Worm (Caenorhabditis elegans) whole organism, young adult: Measurements from ENCODE around the gene lido-8.

Source experiments
- C06A6.2 ChIP-seq: fragments of 200-800 bp; sonication (Bioruptor generic); conservative IDR thresholded peaks from 2 replicates; pipeline ENCODE4 v1.3.6; 2022; ENCODE audit warnings: missing genetic modification characterization, missing compliant biosample characterization
- C17E4.6 ChIP-seq: fragments of 200-800 bp; sonication (Bioruptor generic); IDR thresholded peaks from 2 replicates; pipeline ENCODE4 v1.3.6; 2022; ENCODE audit warnings: missing genetic modification reagents, missing genetic modification characterization, missing compliant biosample characterization
- F23B12.7 ChIP-seq: sonication (generic microtip); optimal IDR thresholded peaks from 2 replicates; lab custom pipeline; 2017; ENCODE audit warnings: missing genetic modification characterization, mild to moderate bottlenecking, missing compliant biosample characterization, antibody characterized with exemption, moderate library complexity; ENCODE audit not compliant: insufficient read depth
- F55B11.4 ChIP-seq: sonication (generic microtip); optimal IDR thresholded peaks from 2 replicates; lab custom pipeline; 2016; ENCODE audit warnings: missing compliant biosample characterization, missing genetic modification characterization, borderline replicate concordance; ENCODE audit not compliant: insufficient read depth
- K11D2.4 ChIP-seq: fragments of 200-800 bp; sonication (Bioruptor generic); IDR thresholded peaks from 2 replicates; pipeline ENCODE4 v1.3.6; 2022; ENCODE audit warnings: missing genetic modification reagents, missing genetic modification characterization, missing compliant biosample characterization
- K12H6.12 ChIP-seq: fragments of 200-800 bp; sonication (Bioruptor generic); optimal IDR thresholded peaks from 2 replicates; lab custom pipeline; 2018; ENCODE audit warnings: mild to moderate bottlenecking, missing genetic modification characterization, missing compliant biosample characterization
- Y53G8AR.9 ChIP-seq: fragments of 200-800 bp; sonication (Bioruptor generic); conservative IDR thresholded peaks from 2 replicates; pipeline ENCODE4 v1.3.6; 2022; ENCODE audit warnings: missing genetic modification reagents, missing genetic modification characterization, missing compliant biosample characterization
- Y56A3A.18 ChIP-seq: fragments of 200-800 bp; sonication (Bioruptor generic); IDR thresholded peaks from 2 replicates; pipeline ENCODE4 v1.3.6; 2022; ENCODE audit warnings: missing genetic modification reagents, missing genetic modification characterization, missing compliant biosample characterization
- Y95B8A.8 ChIP-seq: fragments of 200-800 bp; sonication (Bioruptor generic); IDR thresholded peaks from 2 replicates; pipeline ENCODE4 v1.3.6; 2022; ENCODE audit warnings: missing genetic modification reagents, missing genetic modification characterization, missing compliant biosample characterization
- akir-1 ChIP-seq: fragments of 200-800 bp; sonication (Bioruptor generic); optimal IDR thresholded peaks from 2 replicates; lab custom pipeline; 2018; ENCODE audit warnings: mild to moderate bottlenecking, missing genetic modification characterization, moderate library complexity, missing compliant biosample characterization
- aptf-2 ChIP-seq: fragments of 200-800 bp; sonication (Bioruptor generic); conservative IDR thresholded peaks from 2 replicates; pipeline ENCODE4 v1.3.6; 2022; ENCODE audit warnings: missing genetic modification reagents, missing genetic modification characterization, missing compliant biosample characterization
- aptf-3 ChIP-seq: fragments of 200-800 bp; sonication (Bioruptor generic); IDR thresholded peaks from 2 replicates; pipeline ENCODE4 v1.3.6; 2022; ENCODE audit warnings: missing genetic modification characterization, missing compliant biosample characterization
- atf-7 ChIP-seq: sonication (generic microtip); optimal IDR thresholded peaks from 2 replicates; lab custom pipeline; 2017; ENCODE audit warnings: mild to moderate bottlenecking, missing genetic modification characterization, missing compliant biosample characterization
- bed-1 ChIP-seq: fragments of 200-800 bp; sonication (Bioruptor generic); IDR thresholded peaks from 2 replicates; pipeline ENCODE4 v1.3.6; 2022; ENCODE audit warnings: missing genetic modification reagents, missing genetic modification characterization, missing compliant biosample characterization
- cebp-1 ChIP-seq, 2 experiments: fragments of 200-800 bp in 1 of 2; sonication (Bioruptor generic) in 1 of 2; sonication (generic microtip) in 1 of 2; IDR thresholded peaks in 1 of 2; optimal IDR thresholded peaks in 1 of 2; 2 replicates each; pipeline versions ENCODE4 v1.3.6 to Lab custom; 2017 to 2022; ENCODE audit warnings: missing compliant biosample characterization in 2 of 2, missing genetic modification characterization in 2 of 2, mild to moderate bottlenecking in 1 of 2, missing genetic modification reagents in 1 of 2, moderate library complexity in 1 of 2
- cebp-2 ChIP-seq: fragments of 200-800 bp; sonication (Bioruptor generic); IDR thresholded peaks from 2 replicates; pipeline ENCODE4 v1.3.6; 2022; ENCODE audit warnings: missing genetic modification characterization, missing compliant biosample characterization
- ceh-100 ChIP-seq: fragments of 200-800 bp; sonication (Bioruptor generic); IDR thresholded peaks from 2 replicates; pipeline ENCODE4 v1.3.6; 2022; ENCODE audit warnings: missing genetic modification reagents, missing genetic modification characterization, missing compliant biosample characterization
- ceh-27 ChIP-seq: fragments of 200-800 bp; sonication (Bioruptor generic); optimal IDR thresholded peaks from 2 replicates; lab custom pipeline; 2018; ENCODE audit warnings: mild to moderate bottlenecking, missing genetic modification characterization, moderate library complexity, missing compliant biosample characterization
- ceh-40 ChIP-seq: fragments of 200-800 bp; sonication (Bioruptor generic); IDR thresholded peaks from 2 replicates; pipeline ENCODE4 v1.3.6; 2022; ENCODE audit warnings: missing genetic modification characterization, missing compliant biosample characterization
- dpl-1 ChIP-seq: fragments of 150-350 bp; optimal IDR thresholded peaks from 2 replicates; lab custom pipeline; 2014; ENCODE audit warnings: missing biosample characterization, missing genetic modification reagents, missing genetic modification characterization
- efl-1 ChIP-seq: fragments of 150-350 bp; optimal IDR thresholded peaks from 2 replicates; lab custom pipeline; 2014; ENCODE audit warnings: missing biosample characterization, missing genetic modification reagents, missing genetic modification characterization
- egrh-3 ChIP-seq: fragments of 200-800 bp; sonication (Bioruptor generic); IDR thresholded peaks from 2 replicates; pipeline ENCODE4 v1.3.6; 2022; ENCODE audit warnings: missing genetic modification reagents, missing genetic modification characterization, missing compliant biosample characterization
- ekl-4 ChIP-seq: fragments of 200-800 bp; sonication (Bioruptor generic); IDR thresholded peaks from 2 replicates; pipeline ENCODE4 v1.3.6; 2022; ENCODE audit warnings: missing genetic modification reagents, missing genetic modification characterization, missing compliant biosample characterization
- fkh-3 ChIP-seq: sonication (generic microtip); optimal IDR thresholded peaks from 2 replicates; lab custom pipeline; 2016; ENCODE audit warnings: mild to moderate bottlenecking, missing genetic modification characterization, missing compliant biosample characterization
- him-1 ChIP-seq: sonication (generic microtip); optimal IDR thresholded peaks from 2 replicates; lab custom pipeline; 2016; ENCODE audit warnings: missing genotype, missing genetic modification reagents, missing genetic modification characterization, missing compliant biosample characterization
- hmg-1.2 ChIP-seq: fragments of 200-800 bp; sonication (Bioruptor generic); IDR thresholded peaks from 2 replicates; pipeline ENCODE4 v1.3.6; 2022; ENCODE audit warnings: missing genetic modification reagents, missing genetic modification characterization, missing compliant biosample characterization
- lin-40 ChIP-seq: sonication (generic microtip); optimal IDR thresholded peaks from 2 replicates; lab custom pipeline; 2016; ENCODE audit warnings: missing genetic modification characterization, mild to moderate bottlenecking, missing compliant biosample characterization, missing genotype, missing genetic modification reagents
- lsl-1 ChIP-seq: fragments of 200-800 bp; sonication (Bioruptor generic); optimal IDR thresholded peaks from 2 replicates; lab custom pipeline; 2018; ENCODE audit warnings: mild to moderate bottlenecking, missing genetic modification characterization, moderate library complexity, missing compliant biosample characterization
- madf-10 ChIP-seq: sonication (generic microtip); optimal IDR thresholded peaks from 2 replicates; lab custom pipeline; 2016; ENCODE audit warnings: mild to moderate bottlenecking, missing genetic modification characterization, missing compliant biosample characterization
- madf-3 ChIP-seq: fragments of 200-800 bp; sonication (Bioruptor generic); IDR thresholded peaks from 2 replicates; pipeline ENCODE4 v1.3.6; 2022; ENCODE audit warnings: missing genetic modification reagents, missing genetic modification characterization, missing compliant biosample characterization
- pbrm-1 ChIP-seq: fragments of 200-800 bp; sonication (Bioruptor generic); IDR thresholded peaks from 2 replicates; pipeline ENCODE4 v1.3.6; 2022; ENCODE audit warnings: missing genetic modification reagents, missing genetic modification characterization, missing compliant biosample characterization
- tbx-9 ChIP-seq: sonication (generic microtip); optimal IDR thresholded peaks from 2 replicates; lab custom pipeline; 2016; ENCODE audit warnings: borderline replicate concordance, missing genetic modification characterization, inconsistent platforms, missing compliant biosample characterization
- zfh-2 ChIP-seq: fragments of 200-800 bp; sonication (Bioruptor generic); conservative IDR thresholded peaks from 2 replicates; pipeline ENCODE4 v1.3.6; 2022; ENCODE audit warnings: missing genetic modification reagents, missing genetic modification characterization, missing compliant biosample characterization

Gene lido-8

DNA sequence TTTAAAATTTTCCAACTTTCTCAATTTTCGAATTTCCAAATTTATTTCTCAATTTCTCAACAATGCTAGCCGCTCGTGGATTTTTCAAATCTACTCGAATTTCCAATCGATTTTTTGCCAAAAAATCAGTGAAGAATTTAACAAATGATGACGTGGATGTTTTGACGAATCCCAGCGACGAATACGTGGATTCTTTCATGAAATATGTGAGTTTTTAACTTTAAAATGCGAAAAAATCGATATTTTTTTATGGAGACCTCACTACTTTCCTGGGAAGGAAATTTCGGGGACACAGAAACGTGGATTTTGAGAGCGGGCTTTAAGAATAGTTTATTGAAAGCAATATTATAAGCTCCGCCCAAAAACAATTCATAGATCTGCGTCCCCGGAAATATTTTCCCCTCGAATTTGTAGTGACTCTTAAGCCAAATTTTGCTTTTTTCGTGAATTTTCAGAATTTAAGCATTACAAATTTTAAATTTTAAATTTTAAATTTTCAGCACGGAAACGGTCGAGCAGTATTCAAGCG lies 5.2 kb upstream of the lido-8 start, which contains the start of gene K08A2.2:
Gene K08A2.2 (plus strand): TSS at position 51 of the 529 bp plus-strand sequence.
- TF ChIP-seq ceh-27: peak; percentile 13
- peak; percentile 22 for TF ChIP-seq him-1 (tag; lab: Kevin White, UChicago)
- no peak for TF ChIP-seq ceh-40
- no peak for TF ChIP-seq Y53G8AR.9
- TF ChIP-seq Y95B8A.8: no peak
- TF ChIP-seq pbrm-1 (GFP tag; lab: Robert Waterston, UW): no peak
- no peak for TF ChIP-seq F23B12.7 (tag; lab: Kevin White, UChicago)
- TF ChIP-seq K11D2.4 (GFP tag; lab: Robert Waterston, UW): no peak
- TF ChIP-seq fkh-3: no peak
- TF ChIP-seq K12H6.12: no peak
- TF ChIP-seq egrh-3: no peak
- no peak for TF ChIP-seq tbx-9 (tag; lab: Kevin White, UChicago)
- peak; percentile 91 for TF ChIP-seq ceh-100
- TF ChIP-seq cebp-2 (GFP tag; lab: Robert Waterston, UW): no peak
- TF ChIP-seq ekl-4 (GFP tag; lab: Robert Waterston, UW): no peak
- TF ChIP-seq, all 124 proteins: peak for 3

DNA sequence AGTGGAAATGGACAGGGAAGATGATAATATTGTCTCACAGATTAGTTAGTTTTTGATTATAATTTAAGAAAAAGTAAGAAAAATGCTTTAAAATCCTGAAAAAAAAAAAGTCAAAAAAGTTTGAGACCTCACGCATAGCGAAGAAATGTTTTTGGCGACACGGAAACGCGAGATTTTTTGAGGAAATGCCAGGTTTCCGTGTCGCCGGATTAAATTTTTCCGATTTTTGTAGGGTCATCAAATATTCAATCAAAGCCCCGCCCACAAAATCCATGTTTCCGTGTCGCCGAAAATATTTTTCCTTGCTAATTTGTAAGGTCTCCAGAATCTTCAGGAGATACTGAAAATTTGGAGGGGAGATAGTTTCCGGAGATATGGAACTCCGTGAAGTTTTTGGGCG lies 4.5 kb upstream of the lido-8 start:
- TF ChIP-seq C17E4.6 (no peak), ceh-100 (peak; percentile 39), madf-3 (GFP tag; lab: Robert Waterston, UW) (0 out of 2 replicates have a peak, but pooled peaks have one; percentile 48)

DNA sequence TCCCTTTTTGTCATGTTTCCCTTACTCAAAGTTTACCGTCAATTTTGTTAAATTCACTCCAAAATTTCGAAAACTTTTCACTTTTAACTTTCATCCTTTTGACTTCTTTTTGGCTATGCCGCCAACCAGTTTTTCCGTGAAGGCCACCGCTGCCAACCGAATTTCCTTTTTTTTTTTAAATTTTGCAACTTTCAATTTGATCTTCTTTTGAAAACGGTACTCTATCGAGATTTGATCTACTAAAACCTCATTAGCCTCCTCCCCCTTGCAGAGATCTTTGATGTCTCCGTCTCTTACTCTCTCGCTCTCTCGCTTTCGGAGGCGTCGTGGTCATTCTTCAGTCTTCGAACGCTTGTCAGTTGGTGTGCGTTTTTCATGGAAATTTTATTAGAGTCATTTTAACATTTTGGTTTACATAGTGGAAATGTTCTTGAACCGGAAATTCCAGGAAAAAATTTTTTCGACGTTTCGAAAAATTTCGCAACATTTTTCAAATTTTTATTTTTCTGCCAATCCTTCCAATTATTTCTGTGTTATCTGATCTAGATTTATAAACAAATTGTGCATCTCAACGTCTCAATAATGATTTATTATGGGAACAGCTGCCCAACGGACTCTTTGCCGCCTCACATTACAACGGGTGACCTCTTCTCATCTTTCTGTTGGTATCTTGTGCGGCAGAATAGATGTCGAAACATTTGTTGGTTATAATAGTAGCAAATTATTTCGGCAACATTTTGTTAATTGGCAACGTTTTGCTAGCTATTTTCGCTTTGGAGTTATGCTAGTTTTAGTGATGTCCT lies 2.0 kb upstream of the lido-8 start:
- no peak for TF ChIP-seq cebp-1 (GFP tag; IDR thresholded peaks at IDR 0.05; lab: Robert Waterston, UW)
- peak; percentile 87 for TF ChIP-seq cebp-1 (tag; optimal IDR thresholded peaks at IDR 0.05; lab: Kevin White, UChicago)
- TF ChIP-seq bed-1 (GFP tag; lab: Robert Waterston, UW): no peak
- TF ChIP-seq C06A6.2: no peak
- no peak for TF ChIP-seq lsl-1 (GFP tag; lab: Kevin White, UChicago)
- TF ChIP-seq lin-40: no peak
- TF ChIP-seq F55B11.4 (tag; lab: Kevin White, UChicago): no peak
- no peak for TF ChIP-seq akir-1 (GFP tag; lab: Kevin White, UChicago)

DNA sequence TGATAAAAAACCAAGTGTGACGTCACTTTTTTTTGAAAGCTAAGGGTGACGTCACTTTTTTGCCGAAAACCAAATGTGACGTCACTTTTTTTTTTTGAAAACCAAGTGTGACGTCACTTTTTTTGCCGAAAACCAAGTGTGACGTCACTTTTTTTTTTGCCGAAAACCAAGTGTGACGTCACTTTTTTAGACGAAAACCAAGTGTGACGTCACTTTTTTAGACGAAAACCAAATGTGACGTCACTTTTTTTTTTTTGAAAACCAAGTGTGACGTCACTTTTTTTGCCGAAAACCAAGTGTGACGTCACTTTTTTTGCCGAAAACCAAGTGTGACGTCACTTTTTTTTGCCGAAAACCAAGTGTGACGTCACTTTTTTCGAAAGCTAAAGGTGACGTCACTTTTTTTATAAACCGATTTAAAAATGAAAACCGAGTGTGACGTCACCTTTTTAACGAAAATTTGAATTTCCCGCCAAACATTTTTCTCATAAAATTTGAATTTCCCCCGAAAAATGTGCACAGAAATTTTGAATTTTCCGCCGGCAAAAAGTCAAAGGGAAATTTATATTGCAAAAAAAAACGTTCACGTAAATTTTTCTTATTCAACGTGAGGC lies 1.1 kb downstream of the lido-8 start:
- TF ChIP-seq dpl-1 (GFP tag; lab: Kevin White, UChicago): no peak
- peak; percentile 94 for TF ChIP-seq atf-7 (tag; lab: Kevin White, UChicago)

DNA sequence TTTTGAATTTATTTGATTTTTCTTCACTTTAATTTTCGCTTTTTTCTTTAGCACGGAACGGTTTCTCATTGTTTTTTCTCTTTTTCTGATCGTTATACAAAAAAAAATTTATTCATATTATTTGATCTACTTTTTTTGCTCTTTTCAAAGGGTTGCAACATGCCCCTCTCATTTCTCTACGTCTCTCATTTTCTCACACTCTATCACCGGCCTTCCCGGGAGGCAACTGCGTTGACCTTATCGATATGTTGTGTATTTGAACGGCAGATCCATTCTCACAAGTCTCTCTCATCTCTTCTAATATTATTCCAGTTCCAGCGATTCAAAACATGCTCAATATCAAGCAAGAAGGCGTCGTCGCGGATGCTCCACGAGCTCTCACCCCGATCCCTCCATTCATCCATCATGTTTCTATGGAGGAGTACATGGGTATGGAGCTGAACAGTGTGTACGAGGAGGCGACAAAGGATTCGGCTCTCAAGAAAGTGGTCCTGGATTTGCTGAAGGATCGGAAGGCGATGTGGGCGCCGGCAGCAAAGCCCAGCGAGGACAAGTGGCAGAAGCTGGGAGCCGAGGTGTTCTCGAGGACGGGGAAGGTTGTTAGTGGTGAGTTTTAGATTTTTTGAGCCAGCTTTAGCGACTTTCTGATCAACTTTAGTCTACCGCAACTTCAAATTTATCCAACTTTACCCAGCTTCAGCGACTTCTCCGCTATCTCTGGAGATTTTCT lies 3.9 kb downstream of the lido-8 start, which contains the start of gene lido-9:
Gene lido-9 (plus strand): TSS at position 234 of the 730 bp plus-strand sequence.
- TF ChIP-seq Y53G8AR.9 (0 out of 2 replicates have a peak, but pooled peaks have one; percentile 34), hmg-1.2 (GFP tag; lab: Robert Waterston, UW) (peak; percentile 62), zfh-2 (GFP tag; lab: Robert Waterston, UW) (peak; percentile 71), efl-1 (peak; percentile 34), aptf-2 (GFP tag; lab: Robert Waterston, UW) (peak; percentile 95), aptf-3 (GFP tag; lab: Robert Waterston, UW) (0 out of 2 replicates have a peak, but pooled peaks have one; percentile 21), Y56A3A.18 (no peak), madf-10 (tag; lab: Kevin White, UChicago) (no peak), tbx-9 (tag; lab: Kevin White, UChicago) (no peak)
